Fruit fly (Drosophila melanogaster) whole organism, prepupa: ENCODE results near the gene CheB38b.
A peak's percentile ranks its signal among the peaks of the same experiment; 100 is the strongest.

Experiments used
- Blimp-1 ChIP-seq: fragments of 200-800 bp; sonication (Bioruptor generic); optimal IDR thresholded peaks from 3 replicates; lab custom pipeline; 2017; ENCODE audit warnings: missing biosample characterization, missing genetic modification characterization, mild to moderate bottlenecking, moderate library complexity, missing genetic modification reagents
- CG10631 ChIP-seq: fragments of 200-800 bp; sonication (Bioruptor generic); optimal IDR thresholded peaks from 2 replicates; lab custom pipeline; 2016; ENCODE audit warnings: missing biosample characterization, missing genetic modification characterization
- CG10669 ChIP-seq: fragments of 200-800 bp; sonication (Bioruptor generic); optimal IDR thresholded peaks from 3 replicates; lab custom pipeline; 2018; ENCODE audit warnings: missing biosample characterization, mild to moderate bottlenecking, missing genetic modification characterization, moderate library complexity
- CG11762 ChIP-seq: fragments of 200-800 bp; sonication (Bioruptor generic); optimal IDR thresholded peaks from 3 replicates; lab custom pipeline; 2016; ENCODE audit warnings: missing biosample characterization, missing genetic modification characterization; ENCODE audit not compliant: insufficient read depth
- CG15336 ChIP-seq: fragments of 200-800 bp; sonication (Bioruptor generic); IDR thresholded peaks from 2 replicates; pipeline ENCODE4 v1.3.6; 2022; ENCODE audit warnings: missing biosample characterization, missing genetic modification characterization
- CG3032 ChIP-seq: fragments of 200-800 bp; optimal IDR thresholded peaks from 2 replicates; lab custom pipeline; 2019; ENCODE audit warnings: missing biosample characterization, mild to moderate bottlenecking, missing genetic modification characterization, moderate library complexity
- CG31627 ChIP-seq: fragments of 200-800 bp; sonication (Bioruptor generic); optimal IDR thresholded peaks from 3 replicates; lab custom pipeline; 2016; ENCODE audit warnings: missing biosample characterization, missing genetic modification characterization
- CG32006 ChIP-seq: fragments of 200-800 bp; sonication (Bioruptor generic); optimal IDR thresholded peaks from 3 replicates; lab custom pipeline; 2017; ENCODE audit warnings: missing biosample characterization, mild to moderate bottlenecking, missing genetic modification characterization
- CG4318 ChIP-seq: fragments of 200-800 bp; sonication (Bioruptor generic); optimal IDR thresholded peaks from 3 replicates; lab custom pipeline; 2017; ENCODE audit warnings: missing biosample characterization, mild to moderate bottlenecking, missing genetic modification characterization
- CG6163 ChIP-seq: fragments of 200-800 bp; sonication (Bioruptor generic); IDR thresholded peaks from 3 replicates; pipeline ENCODE4 v1.3.6; 2022; ENCODE audit warnings: missing biosample characterization, missing genetic modification characterization
- CG6276 ChIP-seq: fragments of 200-800 bp; sonication (Bioruptor generic); optimal IDR thresholded peaks from 2 replicates; lab custom pipeline; 2017; ENCODE audit warnings: missing biosample characterization, mild to moderate bottlenecking, missing genetic modification characterization
- CG6792 ChIP-seq: fragments of 200-800 bp; sonication (Bioruptor generic); optimal IDR thresholded peaks from 3 replicates; lab custom pipeline; 2016; ENCODE audit warnings: missing biosample characterization, missing genetic modification characterization
- CG6808 ChIP-seq: fragments of 200-800 bp; sonication (Bioruptor generic); optimal IDR thresholded peaks from 3 replicates; lab custom pipeline; 2017; ENCODE audit warnings: missing biosample characterization, missing genetic modification characterization, mild to moderate bottlenecking, moderate library complexity, missing genetic modification reagents
- CG6854 ChIP-seq: fragments of 200-800 bp; sonication (Bioruptor generic); optimal IDR thresholded peaks from 2 replicates; lab custom pipeline; 2017; ENCODE audit warnings: missing biosample characterization, mild to moderate bottlenecking, missing genetic modification characterization
- CG7368 ChIP-seq: fragments of 200-800 bp; sonication (Bioruptor generic); optimal IDR thresholded peaks from 3 replicates; lab custom pipeline; 2016; ENCODE audit warnings: missing biosample characterization, missing genetic modification characterization
- CG8319 ChIP-seq: fragments of 200-800 bp; sonication (Bioruptor generic); optimal IDR thresholded peaks from 3 replicates; lab custom pipeline; 2016; ENCODE audit warnings: missing biosample characterization, missing genetic modification characterization
- CG8632 ChIP-seq: fragments of 200-800 bp; sonication (Bioruptor generic); optimal IDR thresholded peaks from 3 replicates; lab custom pipeline; 2016; ENCODE audit warnings: missing biosample characterization, missing genetic modification characterization
- CG9139 ChIP-seq: fragments of 200-800 bp; sonication (Bioruptor generic); optimal IDR thresholded peaks from 3 replicates; lab custom pipeline; 2017; ENCODE audit warnings: missing biosample characterization, mild to moderate bottlenecking, missing genetic modification characterization
- Eip75B ChIP-seq: fragments of 200-800 bp; sonication (Bioruptor generic); optimal IDR thresholded peaks from 3 replicates; lab custom pipeline; 2016; ENCODE audit warnings: missing biosample characterization, missing genetic modification characterization
- Eip78C ChIP-seq: fragments of 200-800 bp; sonication (Bioruptor generic); peaks from one replicate; lab custom pipeline; 2016; ENCODE audit warnings: missing biosample characterization, missing genetic modification characterization
- Eip93F ChIP-seq: fragments of 200-800 bp; sonication (Bioruptor generic); optimal IDR thresholded peaks from 2 replicates; lab custom pipeline; 2016; ENCODE audit warnings: missing biosample characterization, mild to moderate bottlenecking, missing genetic modification characterization
- Ets96B ChIP-seq: fragments of 200-800 bp; optimal IDR thresholded peaks from 2 replicates; lab custom pipeline; 2019; ENCODE audit warnings: missing biosample characterization, mild to moderate bottlenecking, missing genetic modification characterization, moderate library complexity
- Hr38 ChIP-seq: sonication (Bioruptor generic); optimal IDR thresholded peaks from 2 replicates; lab custom pipeline; 2016; ENCODE audit warnings: missing biosample characterization, missing genetic modification characterization
- Hr39 ChIP-seq: fragments of 200-800 bp; sonication (Bioruptor generic); optimal IDR thresholded peaks from 2 replicates; lab custom pipeline; 2016; ENCODE audit warnings: missing biosample characterization, missing genetic modification characterization
- Hr4 ChIP-seq: fragments of 200-800 bp; sonication (Bioruptor generic); optimal IDR thresholded peaks from 3 replicates; lab custom pipeline; 2016; ENCODE audit warnings: missing biosample characterization, missing genetic modification characterization
- Lpt ChIP-seq: fragments of 200-800 bp; sonication (Bioruptor generic); optimal IDR thresholded peaks from 3 replicates; lab custom pipeline; 2016; ENCODE audit warnings: missing biosample characterization, missing genetic modification characterization
- Met ChIP-seq: fragments of 200-800 bp; sonication (Bioruptor generic); optimal IDR thresholded peaks from 3 replicates; lab custom pipeline; 2016; ENCODE audit warnings: missing biosample characterization, missing genetic modification characterization
- OdsH ChIP-seq: fragments of 200-800 bp; sonication (Bioruptor generic); optimal IDR thresholded peaks from 3 replicates; lab custom pipeline; 2016; ENCODE audit warnings: missing biosample characterization, missing genetic modification characterization
- Smox ChIP-seq: fragments of 200-800 bp; sonication (Bioruptor generic); optimal IDR thresholded peaks from 3 replicates; lab custom pipeline; 2016; ENCODE audit warnings: missing biosample characterization, missing genetic modification characterization
- Sox102F ChIP-seq: fragments of 200-800 bp; sonication (Bioruptor generic); optimal IDR thresholded peaks from 2 replicates; lab custom pipeline; 2016; ENCODE audit warnings: missing biosample characterization, mild to moderate bottlenecking, missing genetic modification characterization
- Sox15 ChIP-seq: fragments of 200-800 bp; sonication (Bioruptor generic); optimal IDR thresholded peaks from 3 replicates; lab custom pipeline; 2016; ENCODE audit warnings: missing biosample characterization, missing genetic modification characterization
- acj6 ChIP-seq: fragments of 200-800 bp; sonication (Bioruptor generic); optimal IDR thresholded peaks from 3 replicates; lab custom pipeline; 2016; ENCODE audit warnings: missing biosample characterization, missing genetic modification characterization
- cyc ChIP-seq: fragments of 200-800 bp; sonication (Bioruptor generic); optimal IDR thresholded peaks from 3 replicates; lab custom pipeline; 2016; ENCODE audit warnings: missing biosample characterization, missing genetic modification characterization
- dac ChIP-seq: fragments of 200-800 bp; sonication (Bioruptor generic); optimal IDR thresholded peaks from 2 replicates; lab custom pipeline; 2017; ENCODE audit warnings: missing biosample characterization, mild to moderate bottlenecking, missing genetic modification characterization
- dsx ChIP-seq: fragments of 200-800 bp; optimal IDR thresholded peaks from 3 replicates; lab custom pipeline; 2019; ENCODE audit warnings: missing biosample characterization, mild to moderate bottlenecking, missing genetic modification characterization, moderate library complexity; ENCODE audit not compliant: poor library complexity, severe bottlenecking
- eg ChIP-seq: fragments of 200-800 bp; sonication (Bioruptor generic); IDR thresholded peaks from 3 replicates; pipeline ENCODE4 v1.3.6; 2022; ENCODE audit warnings: missing biosample characterization, missing genetic modification characterization
- esn ChIP-seq: fragments of 200-800 bp; sonication (Bioruptor generic); optimal IDR thresholded peaks from 2 replicates; lab custom pipeline; 2016; ENCODE audit warnings: missing biosample characterization, mild to moderate bottlenecking, missing genetic modification characterization, moderate library complexity
- fd85E ChIP-seq: fragments of 200-800 bp; sonication (Bioruptor generic); optimal IDR thresholded peaks from 3 replicates; lab custom pipeline; 2016; ENCODE audit warnings: missing biosample characterization, missing genetic modification characterization
- lz ChIP-seq: fragments of 200-800 bp; sonication (Bioruptor generic); optimal IDR thresholded peaks from 3 replicates; lab custom pipeline; 2016; ENCODE audit warnings: missing biosample characterization, missing genetic modification characterization
- net ChIP-seq: fragments of 200-800 bp; sonication (Bioruptor generic); optimal IDR thresholded peaks from 3 replicates; lab custom pipeline; 2016; ENCODE audit warnings: missing biosample characterization, missing genetic modification characterization
- pdm3 ChIP-seq: fragments of 200-800 bp; sonication (Bioruptor generic); optimal IDR thresholded peaks from 3 replicates; lab custom pipeline; 2016; ENCODE audit warnings: missing biosample characterization, missing genetic modification characterization
- salr ChIP-seq, 2 experiments: fragments of 200-800 bp; sonication (Bioruptor generic); optimal IDR thresholded peaks; 3 replicates each; lab custom pipeline; 2016 to 2018; ENCODE audit warnings: missing biosample characterization in 2 of 2, missing genetic modification characterization in 2 of 2, mild to moderate bottlenecking in 1 of 2
- spab ChIP-seq: fragments of 200-800 bp; sonication (Bioruptor generic); optimal IDR thresholded peaks from 2 replicates; lab custom pipeline; 2017; ENCODE audit warnings: missing biosample characterization, mild to moderate bottlenecking, missing genetic modification characterization, missing genetic modification reagents
- ss ChIP-seq, 2 experiments: fragments of 200-800 bp; sonication (Bioruptor generic); optimal IDR thresholded peaks; 2 replicates in 1 of 2; 3 replicates in 1 of 2; lab custom pipeline; 2017 to 2018; ENCODE audit warnings: mild to moderate bottlenecking in 2 of 2, missing biosample characterization in 2 of 2, missing genetic modification characterization in 2 of 2, moderate library complexity in 1 of 2
- svp ChIP-seq: fragments of 200-800 bp; sonication (Bioruptor generic); peaks from one replicate; lab custom pipeline; 2016; ENCODE audit warnings: missing biosample characterization, missing genetic modification characterization
- topi ChIP-seq: fragments of 200-800 bp; sonication (Bioruptor generic); optimal IDR thresholded peaks from 3 replicates; lab custom pipeline; 2016; ENCODE audit warnings: missing biosample characterization, missing genetic modification characterization
- vri ChIP-seq: fragments of 200-800 bp; sonication (Bioruptor generic); optimal IDR thresholded peaks from 3 replicates; lab custom pipeline; 2016; ENCODE audit warnings: missing biosample characterization, mild to moderate bottlenecking, missing genetic modification characterization

The CheB38b gene

dm6 chr2L:20802839-20803238 lies 14.2 kb downstream of the CheB38b start (continued):
- TF ChIP-seq Eip78C (GFP tag; lab: Kevin White, UChicago) = peak; percentile 73
- no peak for TF ChIP-seq Blimp-1 (GFP tag; lab: Kevin White, UChicago)
- TF ChIP-seq CG32006 (GFP tag; lab: Kevin White, UChicago) = no peak
- no peak for TF ChIP-seq CG11762 (GFP tag; lab: Kevin White, UChicago)
- TF ChIP-seq dac (GFP tag; lab: Kevin White, UChicago) = no peak
- no peak for TF ChIP-seq CG6854
- TF ChIP-seq Lpt (GFP tag; lab: Kevin White, UChicago) = no peak
- TF ChIP-seq CG10631 (GFP tag; lab: Kevin White, UChicago) = peak; percentile 15
- no peak for TF ChIP-seq CG10669 (GFP tag; lab: Kevin White, UChicago)
- peak; percentile 54 for TF ChIP-seq Hr4 (GFP tag; lab: Kevin White, UChicago)
- TF ChIP-seq dsx = no peak
- TF ChIP-seq ss (GFP tag; optimal IDR thresholded peaks at IDR 0.05; lab: Kevin White, UChicago) = no peak
- no peak for TF ChIP-seq OdsH
- TF ChIP-seq net (GFP tag; lab: Kevin White, UChicago) = no peak
- no peak for TF ChIP-seq fd85E (GFP tag; lab: Kevin White, UChicago)
- TF ChIP-seq CG3032 (tag; lab: Kevin White, UChicago) = no peak
- peak; percentile 1 for TF ChIP-seq CG6276
- TF ChIP-seq CG15336 = no peak
- TF ChIP-seq eg (GFP tag; lab: Robert Waterston, UW) = peak; percentile 61; the same call in 2 of the 3 replicates
- peak; percentile 42; the same call in 1 of the 3 replicates for TF ChIP-seq CG6163 (GFP tag; lab: Robert Waterston, UW)
- TF ChIP-seq CG31627 (GFP tag; lab: Kevin White, UChicago) = no peak
- TF ChIP-seq, all 60 proteins: peak for 7

- peak; percentile 54 for TF ChIP-seq net (GFP tag; lab: Kevin White, UChicago)
- peak; percentile 83 for TF ChIP-seq cyc (GFP tag; lab: Kevin White, UChicago)
- TF ChIP-seq Smox (GFP tag; lab: Kevin White, UChicago) = peak; percentile 12
- TF ChIP-seq Eip75B (GFP tag; lab: Kevin White, UChicago) = peak; percentile 2
- TF ChIP-seq Blimp-1 (GFP tag; lab: Kevin White, UChicago) = no peak
- peak; percentile 61 for TF ChIP-seq CG6792 (GFP tag; lab: Kevin White, UChicago)
- TF ChIP-seq dac (GFP tag; lab: Kevin White, UChicago) = peak; percentile 73
- peak; percentile 53 for TF ChIP-seq Hr39 (GFP tag; lab: Kevin White, UChicago)
- peak; percentile 57 for TF ChIP-seq CG8319 (GFP tag; lab: Kevin White, UChicago)
- peak; percentile 91 for TF ChIP-seq svp (GFP tag; lab: Kevin White, UChicago)
- peak; percentile 53 to 75 for TF ChIP-seq ss (GFP tag; optimal IDR thresholded peaks at IDR 0.05; lab: Kevin White, UChicago)
- peak; percentile 59 for TF ChIP-seq CG10669 (GFP tag; lab: Kevin White, UChicago)
- TF ChIP-seq Ets96B (tag; lab: Kevin White, UChicago) = peak; percentile 78
- peak; percentile 88 for TF ChIP-seq eg (GFP tag; lab: Robert Waterston, UW)
- peak; percentile 30 for TF ChIP-seq CG8632 (GFP tag; lab: Kevin White, UChicago)
- TF ChIP-seq CG11762 (GFP tag; lab: Kevin White, UChicago) = peak; percentile 55
- peak; percentile 58 for TF ChIP-seq CG9139
- peak; percentile 67 for TF ChIP-seq pdm3 (GFP tag; lab: Kevin White, UChicago)
- TF ChIP-seq dsx = peak; percentile 64
- TF ChIP-seq topi (GFP tag; lab: Kevin White, UChicago) = peak; percentile 77
- no peak for TF ChIP-seq Hr38
- peak; percentile 55 for TF ChIP-seq Sox102F (GFP tag; lab: Kevin White, UChicago)
- peak; percentile 37 for TF ChIP-seq spab (GFP tag; lab: Kevin White, UChicago)
- TF ChIP-seq lz (GFP tag; lab: Kevin White, UChicago) = peak; percentile 53
- TF ChIP-seq CG7368 (GFP tag; lab: Kevin White, UChicago) = peak; percentile 71
- TF ChIP-seq Met (GFP tag; lab: Kevin White, UChicago) = peak; percentile 61
- peak; percentile 53 for TF ChIP-seq CG31627 (GFP tag; lab: Kevin White, UChicago)
- TF ChIP-seq CG15336 = peak; percentile 74
- TF ChIP-seq fd85E (GFP tag; lab: Kevin White, UChicago) = peak; percentile 20
- no peak for TF ChIP-seq vri (GFP tag; lab: Kevin White, UChicago)
- no peak for TF ChIP-seq CG6854
- no peak for TF ChIP-seq salr (GFP tag; optimal IDR thresholded peaks at IDR 0.05; lab: Kevin White, UChicago)
- TF ChIP-seq esn = peak; percentile 61
- peak; percentile 38 for TF ChIP-seq CG6808 (GFP tag; lab: Kevin White, UChicago)
- peak; percentile 55 for TF ChIP-seq acj6 (GFP tag; lab: Kevin White, UChicago)
- peak; percentile 31 for TF ChIP-seq CG4318 (GFP tag; lab: Kevin White, UChicago)
- TF ChIP-seq Eip93F (GFP tag; lab: Kevin White, UChicago) = no peak
- TF ChIP-seq CG6276 = peak; percentile 74
- TF ChIP-seq Sox15 (GFP tag; lab: Kevin White, UChicago) = peak; percentile 42
- TF ChIP-seq CG32006 (GFP tag; lab: Kevin White, UChicago) = peak; percentile 75
- peak; percentile 69 for TF ChIP-seq OdsH
Measured at dm6 chr2L:20802204-20802603, 14.9 kb downstream of the CheB38b start.
